Worm (Caenorhabditis elegans) whole organism, young adult: ENCODE measurements around the gene srh-35.

Experiments
- B0019.2 ChIP-seq: fragments of 200-800 bp; sonication (Bioruptor generic); conservative IDR thresholded peaks from 2 replicates; pipeline ENCODE4 v1.3.6; 2022; ENCODE audit warnings: missing genetic modification reagents, missing genetic modification characterization, missing compliant biosample characterization
- T07F8.4 ChIP-seq: sonication (generic microtip); optimal IDR thresholded peaks from 2 replicates; lab custom pipeline; 2016; ENCODE audit warnings: mild to moderate bottlenecking, missing genetic modification characterization, moderate library complexity, missing compliant biosample characterization
- attf-3 ChIP-seq: fragments of 200-800 bp; sonication (Bioruptor generic); conservative IDR thresholded peaks from 2 replicates; pipeline ENCODE4 v1.3.6; 2022; ENCODE audit warnings: missing genetic modification reagents, missing genetic modification characterization, missing compliant biosample characterization
- hsf-1 ChIP-seq: fragments of 200-800 bp; sonication (Bioruptor generic); IDR thresholded peaks from 2 replicates; pipeline ENCODE4 v1.3.6; 2022; ENCODE audit warnings: missing genetic modification reagents, missing genetic modification characterization, missing compliant biosample characterization
- lir-1 ChIP-seq: fragments of 200-800 bp; sonication (Bioruptor generic); conservative IDR thresholded peaks from 2 replicates; pipeline ENCODE4 v1.3.6; 2022; ENCODE audit warnings: missing genetic modification reagents, missing genetic modification characterization, missing compliant biosample characterization
- lsy-27 ChIP-seq: sonication (generic microtip); optimal IDR thresholded peaks from 2 replicates; lab custom pipeline; 2017; ENCODE audit warnings: missing genetic modification characterization, mild to moderate bottlenecking, missing compliant biosample characterization, antibody characterized with exemption, missing genotype, borderline replicate concordance; ENCODE audit not compliant: insufficient read depth
- mcd-1 ChIP-seq: fragments of 200-800 bp; sonication (Bioruptor generic); IDR thresholded peaks from 2 replicates; pipeline ENCODE4 v1.3.6; 2022; ENCODE audit warnings: missing genetic modification reagents, missing genetic modification characterization, missing compliant biosample characterization
- nhr-90 ChIP-seq: sonication (generic microtip); optimal IDR thresholded peaks from 2 replicates; lab custom pipeline; 2016; ENCODE audit warnings: missing genotype, mild to moderate bottlenecking, missing genetic modification characterization, missing compliant biosample characterization
- tbx-9 ChIP-seq: sonication (generic microtip); optimal IDR thresholded peaks from 2 replicates; lab custom pipeline; 2016; ENCODE audit warnings: borderline replicate concordance, missing genetic modification characterization, inconsistent platforms, missing compliant biosample characterization
- unc-130 ChIP-seq: sonication (generic microtip); optimal IDR thresholded peaks from 2 replicates; lab custom pipeline; 2016; ENCODE audit warnings: missing genetic modification reagents, missing genetic modification characterization, missing compliant biosample characterization
- ztf-18 ChIP-seq: sonication (generic microtip); optimal IDR thresholded peaks from 2 replicates; lab custom pipeline; 2016; ENCODE audit warnings: missing genotype, mild to moderate bottlenecking, missing genetic modification characterization, missing compliant biosample characterization

- TF ChIP-seq lsy-27 (tag; lab: Kevin White, UChicago) = no peak
- no peak for TF ChIP-seq T07F8.4 (tag; lab: Kevin White, UChicago)
- no peak for TF ChIP-seq nhr-90
- TF ChIP-seq tbx-9 (tag; lab: Kevin White, UChicago) = no peak
- no peak for TF ChIP-seq unc-130
- no peak for TF ChIP-seq attf-3 (GFP tag; lab: Robert Waterston, UW)
- TF ChIP-seq mcd-1 (GFP tag; lab: Robert Waterston, UW) = no peak
- TF ChIP-seq lir-1 (GFP tag; lab: Robert Waterston, UW) = no peak
- TF ChIP-seq B0019.2 (GFP tag; lab: Robert Waterston, UW) = no peak
- no peak for TF ChIP-seq hsf-1
- no peak for TF ChIP-seq ztf-18 (tag; lab: Kevin White, UChicago)
These were observed 10.9 kb downstream of the srh-35 start, which contains the start of gene B0554.1 for ce11 chrV:438094-438493.
